Fruit fly (Drosophila melanogaster): ENCODE data around the gene CG15282.

DNA sequence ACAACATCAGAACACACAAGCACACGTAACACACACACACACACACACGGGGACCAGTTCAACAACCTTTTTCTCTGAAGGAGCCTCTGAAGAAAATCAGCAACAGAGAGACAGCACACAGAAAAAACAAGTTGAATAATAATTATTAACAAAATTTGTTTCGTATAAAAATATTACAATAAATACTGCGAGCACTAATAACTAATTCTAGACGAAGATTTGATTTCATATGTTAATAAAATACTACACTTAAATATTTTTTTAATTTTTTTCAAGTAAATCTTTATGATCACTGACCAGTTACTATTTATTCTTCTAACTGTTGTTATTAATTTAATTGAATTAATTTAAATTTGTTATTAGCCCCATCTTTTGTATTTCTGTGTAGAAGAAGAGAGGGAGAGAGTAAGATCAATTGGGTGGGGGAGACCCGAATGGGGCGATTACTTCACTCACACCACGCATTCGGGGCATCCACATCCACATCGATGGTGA is 37.6 kb upstream of the CG15282 start:
- TF ChIP-seq CG7045 (GFP tag; optimal IDR thresholded peaks at IDR 0.05) (no peak), cnc (optimal IDR thresholded peaks at IDR 0.05) (no peak)
